Worm (Caenorhabditis elegans) whole organism, mixed stage, embryonic: ENCODE data around the gene F27C8.3.

ENCODE experiments used
- elt-3 ChIP-seq: fragments of 150-350 bp; optimal IDR thresholded peaks from 2 replicates; lab custom pipeline; 2014; ENCODE audit warnings: missing biosample characterization, missing genetic modification characterization
- unc-39 ChIP-seq: fragments of 150-350 bp; optimal IDR thresholded peaks from 2 replicates; lab custom pipeline; 2014; ENCODE audit warnings: missing biosample characterization, missing genetic modification characterization

The F27C8.3 gene

ce11 chrIV:9545986-9546385 lies 49.7 kb downstream of the F27C8.3 start, which contains the start of gene T05A1.5:
T05A1.5 (plus strand) TSS chrIV:9546286.
- TF ChIP-seq elt-3 (tag; lab: Kevin White, UChicago): no peak
- TF ChIP-seq unc-39 (tag; lab: Kevin White, UChicago): no peak
